Worm (Caenorhabditis elegans): ENCODE measurements around the gene C16E9.2.

The C16E9.2 gene

DNA sequence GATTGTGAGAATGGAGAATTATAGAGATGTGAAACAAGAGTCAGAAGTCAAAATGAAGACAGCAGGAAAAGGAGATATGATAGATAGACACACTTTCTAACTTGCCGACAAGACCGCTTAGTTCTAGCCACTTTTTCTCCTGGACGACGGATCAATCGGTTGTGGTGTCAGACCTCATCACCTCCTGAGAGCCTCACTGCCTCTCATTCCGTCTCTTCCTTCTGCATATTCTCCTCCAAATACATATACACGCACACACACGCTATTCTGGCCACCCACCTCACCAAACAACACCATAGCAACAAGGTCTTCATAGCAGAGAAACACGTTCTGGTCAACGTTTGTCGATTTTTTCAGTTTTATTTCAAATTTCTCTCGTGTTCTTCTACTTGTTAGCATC is 31.5 kb downstream of the C16E9.2 start, which contains the start of gene F01E11.3:
Gene F01E11.3 (plus strand): TSS at position 301 of the 400 bp plus-strand sequence.
- TF ChIP-seq T22C8.4 (GFP tag; IDR thresholded peaks at IDR 0.05) (no peak), ztf-29 (GFP tag; IDR thresholded peaks at IDR 0.05) (no peak), tab-1 (GFP tag; IDR thresholded peaks at IDR 0.05) (no peak), ref-1 (GFP tag; conservative IDR thresholded peaks at IDR 0.05) (no peak), klf-2 (GFP tag; conservative IDR thresholded peaks at IDR 0.05) (no peak), cog-1 (tag; optimal IDR thresholded peaks at IDR 0.05) (no peak)

DNA sequence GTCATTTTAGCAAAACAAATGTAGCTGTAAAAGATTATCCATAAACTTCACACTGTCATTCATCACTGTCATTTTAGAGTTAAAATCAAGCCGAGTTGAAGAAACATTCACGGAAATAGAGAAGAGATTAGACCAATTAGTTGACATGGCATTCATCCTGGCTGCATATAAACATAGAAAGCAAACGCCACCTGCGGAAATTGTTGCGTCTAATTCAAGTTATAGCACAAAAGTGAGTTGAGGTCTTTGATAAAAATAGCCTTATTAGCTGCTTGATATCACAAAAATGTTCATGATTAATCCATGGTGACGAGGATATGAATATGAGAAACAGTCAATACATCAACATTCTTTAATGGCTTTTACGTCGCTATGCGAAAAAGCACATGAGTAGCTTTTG is 33.0 kb downstream of the C16E9.2 start:
- TF ChIP-seq klf-2 (GFP tag; conservative IDR thresholded peaks at IDR 0.05) = no peak
- TF ChIP-seq cog-1 (tag; optimal IDR thresholded peaks at IDR 0.05) = no peak
- TF ChIP-seq tab-1 (GFP tag; IDR thresholded peaks at IDR 0.05) = no peak
- no peak for TF ChIP-seq med-1 (GFP tag; optimal IDR thresholded peaks at IDR 0.05; ENCODE audit: insufficient read depth)
- TF ChIP-seq flt-1 (GFP tag; IDR thresholded peaks at IDR 0.05) = no peak
- no peak for TF ChIP-seq ztf-23 (GFP tag; IDR thresholded peaks at IDR 0.05)
- no peak for TF ChIP-seq ref-1 (GFP tag; conservative IDR thresholded peaks at IDR 0.05)
- no peak for TF ChIP-seq T22C8.4 (GFP tag; IDR thresholded peaks at IDR 0.05)
- TF ChIP-seq ztf-29 (GFP tag; IDR thresholded peaks at IDR 0.05) = no peak

DNA sequence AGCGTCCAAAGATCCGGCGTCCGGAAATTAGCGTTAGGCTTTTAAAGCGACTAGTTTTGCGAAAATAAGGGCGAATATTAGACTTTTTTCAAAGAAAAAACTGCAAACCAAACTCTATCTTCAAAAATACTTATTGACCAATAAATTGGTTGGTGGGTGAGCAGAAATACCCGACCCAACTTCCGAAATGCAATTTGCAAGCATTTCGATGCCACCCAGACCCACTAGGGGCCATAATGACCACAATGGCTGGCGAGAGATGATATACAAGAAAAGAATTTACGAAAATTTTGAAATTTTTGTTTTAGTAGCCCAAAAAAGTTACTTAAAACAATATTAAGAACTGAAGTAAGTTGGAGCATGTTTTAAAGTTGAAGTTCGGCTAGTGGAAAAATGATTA is 34.6 kb downstream of the C16E9.2 start:
- TF ChIP-seq tab-1 (GFP tag; IDR thresholded peaks at IDR 0.05) (no peak), T22C8.4 (GFP tag; IDR thresholded peaks at IDR 0.05) (no peak), ztf-23 (GFP tag; IDR thresholded peaks at IDR 0.05) (no peak), flt-1 (GFP tag; IDR thresholded peaks at IDR 0.05) (no peak), klf-2 (GFP tag; conservative IDR thresholded peaks at IDR 0.05) (no peak), ref-1 (GFP tag; conservative IDR thresholded peaks at IDR 0.05) (no peak), ztf-29 (GFP tag; IDR thresholded peaks at IDR 0.05) (no peak), med-1 (GFP tag; optimal IDR thresholded peaks at IDR 0.05; ENCODE audit: insufficient read depth) (no peak), cog-1 (tag; optimal IDR thresholded peaks at IDR 0.05) (no peak)

DNA sequence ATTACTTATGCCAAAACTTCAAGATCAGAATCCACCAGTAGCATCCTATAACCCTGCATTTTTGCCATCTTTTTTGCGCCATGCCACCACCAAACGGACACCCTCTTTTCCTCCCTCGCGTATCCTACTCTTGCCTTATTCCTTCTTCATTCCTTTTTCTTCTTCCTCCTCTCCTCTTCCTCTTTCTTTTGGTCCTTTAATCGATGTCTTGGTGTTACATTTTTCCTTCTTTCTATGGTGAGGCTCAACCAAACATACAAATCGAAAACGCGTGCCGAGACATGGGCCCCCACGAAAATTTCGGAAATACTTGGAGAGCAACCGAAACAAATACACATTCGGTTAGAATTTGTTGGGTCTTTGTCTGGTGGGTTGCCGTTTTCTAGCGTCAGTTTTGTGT is 35.8 kb downstream of the C16E9.2 start:
- no peak for TF ChIP-seq ztf-29 (GFP tag; IDR thresholded peaks at IDR 0.05)
- TF ChIP-seq tab-1 (GFP tag; IDR thresholded peaks at IDR 0.05) = no peak
- TF ChIP-seq flt-1 (GFP tag; IDR thresholded peaks at IDR 0.05) = no peak
- TF ChIP-seq klf-2 (GFP tag; conservative IDR thresholded peaks at IDR 0.05) = no peak
- no peak for TF ChIP-seq ref-1 (GFP tag; conservative IDR thresholded peaks at IDR 0.05)
- TF ChIP-seq cog-1 (tag; optimal IDR thresholded peaks at IDR 0.05) = no peak
- no peak for TF ChIP-seq ztf-23 (GFP tag; IDR thresholded peaks at IDR 0.05)
- no peak for TF ChIP-seq med-1 (GFP tag; optimal IDR thresholded peaks at IDR 0.05; ENCODE audit: insufficient read depth)
- no peak for TF ChIP-seq T22C8.4 (GFP tag; IDR thresholded peaks at IDR 0.05)

DNA sequence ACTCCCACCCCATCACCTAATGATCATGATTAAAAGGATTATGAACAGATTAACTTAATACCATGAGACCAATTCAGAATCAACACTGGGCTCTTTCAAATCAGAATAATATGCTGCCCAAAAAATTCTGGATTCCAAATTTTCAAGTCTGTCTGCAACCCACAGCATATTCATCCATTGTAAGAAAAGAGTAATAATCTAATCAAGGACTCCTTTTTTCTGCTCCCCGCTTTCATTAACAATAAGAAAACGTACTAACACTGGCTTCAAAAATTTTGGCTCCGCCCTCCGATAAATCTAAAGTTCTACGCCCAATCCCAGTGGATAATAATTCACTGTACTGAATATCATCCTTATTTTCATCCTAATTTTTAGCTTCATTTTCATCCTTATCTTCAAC is 52.7 kb downstream of the C16E9.2 start:
- TF ChIP-seq ref-1 (GFP tag; conservative IDR thresholded peaks at IDR 0.05) = no peak
- TF ChIP-seq ztf-29 (GFP tag; IDR thresholded peaks at IDR 0.05) = no peak
- TF ChIP-seq ztf-23 (GFP tag; IDR thresholded peaks at IDR 0.05) = no peak
- no peak for TF ChIP-seq flt-1 (GFP tag; IDR thresholded peaks at IDR 0.05)
- TF ChIP-seq cog-1 (tag; optimal IDR thresholded peaks at IDR 0.05) = no peak
- no peak for TF ChIP-seq T22C8.4 (GFP tag; IDR thresholded peaks at IDR 0.05)
- TF ChIP-seq med-1 (GFP tag; optimal IDR thresholded peaks at IDR 0.05; ENCODE audit: insufficient read depth) = no peak

Data from whole organism, midembryonic.